Worm (Caenorhabditis elegans) whole organism, L3 larva: Measurements from ENCODE around the gene zyx-1.

Experiments used
- ama-1 ChIP-seq: fragments of 150-350 bp; optimal IDR thresholded peaks from 2 replicates; lab custom pipeline; 2018
- lin-15B ChIP-seq: fragments of 150-350 bp; optimal IDR thresholded peaks from 2 replicates; lab custom pipeline; 2014; ENCODE audit warnings: missing biosample characterization, missing genetic modification characterization
- lin-39 ChIP-seq: fragments of 150-350 bp; optimal IDR thresholded peaks from 2 replicates; lab custom pipeline; 2018; ENCODE audit warnings: missing biosample characterization, missing genetic modification reagents, missing genetic modification characterization
- nhr-11 ChIP-seq: fragments of 150-350 bp; optimal IDR thresholded peaks from 2 replicates; lab custom pipeline; 2014; ENCODE audit warnings: missing biosample characterization, missing genetic modification characterization
- nhr-23 ChIP-seq: fragments of 150-350 bp; optimal IDR thresholded peaks from 2 replicates; lab custom pipeline; 2014; ENCODE audit warnings: missing biosample characterization, missing genetic modification reagents, missing genetic modification characterization
- unc-39 ChIP-seq: sonication (generic microtip); optimal IDR thresholded peaks from 4 replicates; lab custom pipeline; 2017; ENCODE audit warnings: missing biosample characterization, missing genetic modification characterization
- unc-62 ChIP-seq: fragments of 150-350 bp; sonication (generic microtip); optimal IDR thresholded peaks from 4 replicates; lab custom pipeline; 2014; ENCODE audit warnings: missing biosample characterization, missing genetic modification reagents, missing genetic modification characterization

ce11 chrII:13050050-13050449 lies 6.7 kb upstream of the zyx-1 start:
- TF ChIP-seq unc-62 (GFP tag; lab: Kevin White, UChicago) (no peak), lin-39 (tag; lab: Kevin White, UChicago) (no peak), ama-1 (lab: Kevin White, UChicago) (no peak), nhr-23 (tag; lab: Kevin White, UChicago) (no peak), lin-15B (tag; lab: Kevin White, UChicago) (no peak), nhr-11 (tag; lab: Kevin White, UChicago) (no peak), unc-39 (tag; lab: Kevin White, UChicago) (no peak)
